Worm (Caenorhabditis elegans) whole organism, early embryonic: ENCODE data around the gene smg-8.

Source experiments
- F13C5.2 ChIP-seq: sonication (generic microtip); optimal IDR thresholded peaks from 2 replicates; lab custom pipeline; 2017; ENCODE audit warnings: mild to moderate bottlenecking, missing genetic modification characterization, inconsistent platforms, missing compliant biosample characterization
- ama-1 ChIP-seq: fragments of 150-350 bp; optimal IDR thresholded peaks from 2 replicates; lab custom pipeline; 2014
- hmg-4 ChIP-seq: fragments of 200-800 bp; sonication (Bioruptor generic); optimal IDR thresholded peaks from 2 replicates; lab custom pipeline; 2018; ENCODE audit warnings: mild to moderate bottlenecking, missing genetic modification characterization, missing compliant biosample characterization
- hnd-1 ChIP-seq: sonication (generic microtip); optimal IDR thresholded peaks from 2 replicates; lab custom pipeline; 2016; ENCODE audit warnings: missing genetic modification characterization, missing compliant biosample characterization
- scrt-1 ChIP-seq: fragments of 200-800 bp; sonication (Bioruptor generic); IDR thresholded peaks from 2 replicates; pipeline ENCODE4 v1.3.6; 2022; ENCODE audit warnings: missing genetic modification characterization, missing compliant biosample characterization
- tra-4 ChIP-seq: sonication (generic microtip); optimal IDR thresholded peaks from 2 replicates; lab custom pipeline; 2017; ENCODE audit warnings: missing genetic modification characterization, missing compliant biosample characterization

- TF ChIP-seq hnd-1 (tag; lab: Kevin White, UChicago) (no peak), ama-1 (lab: Kevin White, UChicago) (no peak), hmg-4 (no peak), tra-4 (tag; lab: Kevin White, UChicago) (no peak), scrt-1 (no peak), F13C5.2 (tag; lab: Kevin White, UChicago) (no peak)
Measured at ce11 chrII:14483813-14484212, 42.6 kb downstream of the smg-8 start.
